Worm (Caenorhabditis elegans) whole organism, young adult: ENCODE measurements around the gene R10E9.2.

Experiments used
- D2030.7 ChIP-seq: fragments of 200-800 bp; sonication (Bioruptor generic); IDR thresholded peaks from 2 replicates; pipeline ENCODE4 v1.3.6; 2022; ENCODE audit warnings: missing genetic modification reagents, missing genetic modification characterization, missing compliant biosample characterization
- F10E7.11 ChIP-seq: sonication (generic microtip); optimal IDR thresholded peaks from 2 replicates; lab custom pipeline; 2017; ENCODE audit warnings: mild to moderate bottlenecking, missing genetic modification characterization, moderate library complexity, missing compliant biosample characterization
- F33H1.4 ChIP-seq: fragments of 200-800 bp; sonication (Bioruptor generic); IDR thresholded peaks from 2 replicates; pipeline ENCODE4 v1.3.6; 2022; ENCODE audit warnings: missing genetic modification reagents, missing genetic modification characterization, missing compliant biosample characterization
- F37B4.10 ChIP-seq: fragments of 200-800 bp; sonication (Bioruptor generic); IDR thresholded peaks from 2 replicates; pipeline ENCODE4 v1.3.6; 2022; ENCODE audit warnings: missing genetic modification characterization, missing compliant biosample characterization
- F55B11.4 ChIP-seq: sonication (generic microtip); optimal IDR thresholded peaks from 2 replicates; lab custom pipeline; 2016; ENCODE audit warnings: missing compliant biosample characterization, missing genetic modification characterization, borderline replicate concordance; ENCODE audit not compliant: insufficient read depth
- K11D2.4 ChIP-seq: fragments of 200-800 bp; sonication (Bioruptor generic); IDR thresholded peaks from 2 replicates; pipeline ENCODE4 v1.3.6; 2022; ENCODE audit warnings: missing genetic modification reagents, missing genetic modification characterization, missing compliant biosample characterization
- Y53G8AR.9 ChIP-seq: fragments of 200-800 bp; sonication (Bioruptor generic); conservative IDR thresholded peaks from 2 replicates; pipeline ENCODE4 v1.3.6; 2022; ENCODE audit warnings: missing genetic modification reagents, missing genetic modification characterization, missing compliant biosample characterization
- Y67H2A.10 ChIP-seq: fragments of 200-800 bp; sonication (Bioruptor generic); conservative IDR thresholded peaks from 2 replicates; pipeline ENCODE4 v1.3.6; 2022; ENCODE audit warnings: missing genetic modification reagents, missing genetic modification characterization, missing compliant biosample characterization
- Y79H2A.3 ChIP-seq: fragments of 200-800 bp; sonication (Bioruptor generic); conservative IDR thresholded peaks from 2 replicates; pipeline ENCODE4 v1.3.6; 2022; ENCODE audit warnings: missing genetic modification reagents, missing genetic modification characterization, missing compliant biosample characterization
- aptf-3 ChIP-seq: fragments of 200-800 bp; sonication (Bioruptor generic); IDR thresholded peaks from 2 replicates; pipeline ENCODE4 v1.3.6; 2022; ENCODE audit warnings: missing genetic modification characterization, missing compliant biosample characterization
- atf-7 ChIP-seq: sonication (generic microtip); optimal IDR thresholded peaks from 2 replicates; lab custom pipeline; 2017; ENCODE audit warnings: mild to moderate bottlenecking, missing genetic modification characterization, missing compliant biosample characterization
- bed-2 ChIP-seq: fragments of 200-800 bp; sonication (Bioruptor generic); IDR thresholded peaks from 2 replicates; pipeline ENCODE4 v1.3.6; 2022; ENCODE audit warnings: missing genetic modification reagents, missing genetic modification characterization, missing compliant biosample characterization
- ccch-3 ChIP-seq: fragments of 200-800 bp; sonication (Bioruptor generic); optimal IDR thresholded peaks from 2 replicates; lab custom pipeline; 2018; ENCODE audit warnings: mild to moderate bottlenecking, missing genetic modification characterization, missing compliant biosample characterization
- cebp-1 ChIP-seq, 2 experiments: fragments of 200-800 bp in 1 of 2; sonication (Bioruptor generic) in 1 of 2; sonication (generic microtip) in 1 of 2; IDR thresholded peaks in 1 of 2; optimal IDR thresholded peaks in 1 of 2; 2 replicates each; pipeline versions ENCODE4 v1.3.6 to Lab custom; 2017 to 2022; ENCODE audit warnings: missing compliant biosample characterization in 2 of 2, missing genetic modification characterization in 2 of 2, mild to moderate bottlenecking in 1 of 2, missing genetic modification reagents in 1 of 2, moderate library complexity in 1 of 2
- cebp-2 ChIP-seq: fragments of 200-800 bp; sonication (Bioruptor generic); IDR thresholded peaks from 2 replicates; pipeline ENCODE4 v1.3.6; 2022; ENCODE audit warnings: missing genetic modification characterization, missing compliant biosample characterization
- ceh-91 ChIP-seq: fragments of 200-800 bp; sonication (Bioruptor generic); IDR thresholded peaks from 2 replicates; pipeline ENCODE4 v1.3.6; 2022; ENCODE audit warnings: missing genetic modification reagents, missing genetic modification characterization, missing compliant biosample characterization
- dox-1 ChIP-seq: fragments of 200-800 bp; sonication (Bioruptor generic); IDR thresholded peaks from 2 replicates; pipeline ENCODE4 v1.3.6; 2022; ENCODE audit warnings: missing genetic modification reagents, missing genetic modification characterization, missing compliant biosample characterization
- dpff-1 ChIP-seq: sonication (generic microtip); optimal IDR thresholded peaks from 2 replicates; lab custom pipeline; 2017; ENCODE audit warnings: mild to moderate bottlenecking, missing genetic modification characterization, missing compliant biosample characterization
- dpl-1 ChIP-seq: fragments of 150-350 bp; optimal IDR thresholded peaks from 2 replicates; lab custom pipeline; 2014; ENCODE audit warnings: missing biosample characterization, missing genetic modification reagents, missing genetic modification characterization
- egl-44 ChIP-seq: fragments of 200-800 bp; sonication (Bioruptor generic); IDR thresholded peaks from 2 replicates; pipeline ENCODE4 v1.3.6; 2022; ENCODE audit warnings: missing genetic modification reagents, missing genetic modification characterization, missing compliant biosample characterization
- him-1 ChIP-seq: sonication (generic microtip); optimal IDR thresholded peaks from 2 replicates; lab custom pipeline; 2016; ENCODE audit warnings: missing genotype, missing genetic modification reagents, missing genetic modification characterization, missing compliant biosample characterization
- hmg-20 ChIP-seq: fragments of 200-800 bp; sonication (Bioruptor generic); IDR thresholded peaks from 2 replicates; pipeline ENCODE4 v1.3.6; 2022; ENCODE audit warnings: missing genetic modification reagents, missing genetic modification characterization, missing compliant biosample characterization
- let-526 ChIP-seq: fragments of 200-800 bp; sonication (Bioruptor generic); IDR thresholded peaks from 2 replicates; pipeline ENCODE4 v1.3.6; 2022; ENCODE audit warnings: missing genetic modification reagents, missing genetic modification characterization, missing compliant biosample characterization
- lin-26 ChIP-seq: fragments of 200-800 bp; sonication (Bioruptor generic); IDR thresholded peaks from 2 replicates; pipeline ENCODE4 v1.3.6; 2022; ENCODE audit warnings: missing genetic modification reagents, missing genetic modification characterization, missing compliant biosample characterization
- lin-35 ChIP-seq, 3 experiments: fragments of 150-350 bp in 2 of 3; sonication (generic microtip) in 1 of 3; optimal IDR thresholded peaks; 2 replicates each; lab custom pipeline; 2014 to 2018; ENCODE audit warnings: missing biosample characterization in 3 of 3, missing genetic modification characterization in 3 of 3, missing genetic modification reagents in 3 of 3
- lin-40 ChIP-seq: sonication (generic microtip); optimal IDR thresholded peaks from 2 replicates; lab custom pipeline; 2016; ENCODE audit warnings: missing genetic modification characterization, mild to moderate bottlenecking, missing compliant biosample characterization, missing genotype, missing genetic modification reagents
- lsl-1 ChIP-seq: fragments of 200-800 bp; sonication (Bioruptor generic); optimal IDR thresholded peaks from 2 replicates; lab custom pipeline; 2018; ENCODE audit warnings: mild to moderate bottlenecking, missing genetic modification characterization, moderate library complexity, missing compliant biosample characterization
- madf-3 ChIP-seq: fragments of 200-800 bp; sonication (Bioruptor generic); IDR thresholded peaks from 2 replicates; pipeline ENCODE4 v1.3.6; 2022; ENCODE audit warnings: missing genetic modification reagents, missing genetic modification characterization, missing compliant biosample characterization
- madf-8 ChIP-seq: fragments of 200-800 bp; sonication (Bioruptor generic); conservative IDR thresholded peaks from 2 replicates; pipeline ENCODE4 v1.3.6; 2022; ENCODE audit warnings: missing genetic modification reagents, missing genetic modification characterization, missing compliant biosample characterization
- mcd-1 ChIP-seq: fragments of 200-800 bp; sonication (Bioruptor generic); IDR thresholded peaks from 2 replicates; pipeline ENCODE4 v1.3.6; 2022; ENCODE audit warnings: missing genetic modification reagents, missing genetic modification characterization, missing compliant biosample characterization
- nfya-2 ChIP-seq: fragments of 200-800 bp; sonication (Bioruptor generic); IDR thresholded peaks from 2 replicates; pipeline ENCODE4 v1.3.6; 2022; ENCODE audit warnings: missing genetic modification reagents, missing genetic modification characterization, missing compliant biosample characterization
- nhr-27 ChIP-seq: fragments of 200-800 bp; sonication (Bioruptor generic); optimal IDR thresholded peaks from 2 replicates; lab custom pipeline; 2018; ENCODE audit warnings: mild to moderate bottlenecking, missing genetic modification characterization, moderate library complexity, missing compliant biosample characterization
- nhr-80 ChIP-seq: sonication (generic microtip); optimal IDR thresholded peaks from 2 replicates; lab custom pipeline; 2016; ENCODE audit warnings: missing genetic modification characterization, missing compliant biosample characterization
- nhr-90 ChIP-seq: sonication (generic microtip); optimal IDR thresholded peaks from 2 replicates; lab custom pipeline; 2016; ENCODE audit warnings: missing genotype, mild to moderate bottlenecking, missing genetic modification characterization, missing compliant biosample characterization
- pbrm-1 ChIP-seq: fragments of 200-800 bp; sonication (Bioruptor generic); IDR thresholded peaks from 2 replicates; pipeline ENCODE4 v1.3.6; 2022; ENCODE audit warnings: missing genetic modification reagents, missing genetic modification characterization, missing compliant biosample characterization
- rcor-1 ChIP-seq: fragments of 200-800 bp; sonication (Bioruptor generic); IDR thresholded peaks from 2 replicates; pipeline ENCODE4 v1.3.6; 2022; ENCODE audit warnings: missing genetic modification reagents, missing genetic modification characterization, missing compliant biosample characterization
- rpc-1 ChIP-seq, 2 experiments: fragments of 150-350 bp in 1 of 2; sonication (generic microtip) in 1 of 2; optimal IDR thresholded peaks; 2 replicates each; lab custom pipeline; 2014 to 2018; ENCODE audit warnings: missing biosample characterization in 1 of 2, missing genetic modification characterization in 1 of 2, missing genetic modification reagents in 1 of 2, missing genotype in 1 of 2
- snpc-1.1 ChIP-seq: sonication (generic microtip); optimal IDR thresholded peaks from 2 replicates; lab custom pipeline; 2017; ENCODE audit warnings: missing genetic modification characterization, mild to moderate bottlenecking, missing compliant biosample characterization, antibody characterized with exemption, moderate library complexity, missing genotype, missing genetic modification reagents; ENCODE audit not compliant: insufficient read depth
- snpc-1.3 ChIP-seq: sonication (generic microtip); optimal IDR thresholded peaks from 2 replicates; lab custom pipeline; 2017; ENCODE audit warnings: missing genetic modification characterization, mild to moderate bottlenecking, missing compliant biosample characterization, antibody characterized with exemption, moderate library complexity, missing genotype, missing genetic modification reagents; ENCODE audit not compliant: insufficient read depth
- sptf-2 ChIP-seq: fragments of 200-800 bp; sonication (Bioruptor generic); optimal IDR thresholded peaks from 2 replicates; lab custom pipeline; 2018; ENCODE audit warnings: mild to moderate bottlenecking, missing genetic modification characterization, missing compliant biosample characterization
- tbx-9 ChIP-seq: sonication (generic microtip); optimal IDR thresholded peaks from 2 replicates; lab custom pipeline; 2016; ENCODE audit warnings: borderline replicate concordance, missing genetic modification characterization, inconsistent platforms, missing compliant biosample characterization
- tlf-1 ChIP-seq: fragments of 200-800 bp; sonication (Bioruptor generic); optimal IDR thresholded peaks from 2 replicates; lab custom pipeline; 2018; ENCODE audit warnings: mild to moderate bottlenecking, missing genetic modification characterization, missing compliant biosample characterization
- unc-130 ChIP-seq: sonication (generic microtip); optimal IDR thresholded peaks from 2 replicates; lab custom pipeline; 2016; ENCODE audit warnings: missing genetic modification reagents, missing genetic modification characterization, missing compliant biosample characterization
- zfh-2 ChIP-seq: fragments of 200-800 bp; sonication (Bioruptor generic); conservative IDR thresholded peaks from 2 replicates; pipeline ENCODE4 v1.3.6; 2022; ENCODE audit warnings: missing genetic modification reagents, missing genetic modification characterization, missing compliant biosample characterization
- ztf-22 ChIP-seq: fragments of 200-800 bp; sonication (Bioruptor generic); optimal IDR thresholded peaks from 2 replicates; lab custom pipeline; 2018; ENCODE audit warnings: mild to moderate bottlenecking, missing genetic modification characterization, moderate library complexity, missing compliant biosample characterization
- ztf-26 ChIP-seq: sonication (generic microtip); optimal IDR thresholded peaks from 2 replicates; lab custom pipeline; 2017; ENCODE audit warnings: missing genetic modification characterization, missing compliant biosample characterization
- ztf-6 ChIP-seq: fragments of 200-800 bp; sonication (Bioruptor generic); IDR thresholded peaks from 2 replicates; pipeline ENCODE4 v1.3.6; 2022; ENCODE audit warnings: missing genetic modification reagents, missing genetic modification characterization, missing compliant biosample characterization

The R10E9.2 gene

ce11 chrIII:4004064-4004580 is 40.0 kb upstream of the R10E9.2 start, which contains the start of gene tif-1A:
TSS of gene tif-1A (minus strand) at chrIII:4004114.
- no peak for TF ChIP-seq nhr-27 (tag; lab: Kevin White, UChicago)
- no peak for TF ChIP-seq Y67H2A.10
- peak; percentile 58; the same call in 1 of the 2 replicates for TF ChIP-seq K11D2.4 (GFP tag; lab: Robert Waterston, UW)
- TF ChIP-seq tlf-1 = peak; percentile 63
- no peak for TF ChIP-seq tbx-9 (tag; lab: Kevin White, UChicago)
- no peak for TF ChIP-seq lin-26 (GFP tag; lab: Robert Waterston, UW)
- TF ChIP-seq ztf-22 (GFP tag; lab: Kevin White, UChicago) = no peak
- TF ChIP-seq rcor-1 (GFP tag; lab: Robert Waterston, UW) = peak; percentile 52; the same call in 1 of the 2 replicates
- TF ChIP-seq F37B4.10 (GFP tag; lab: Robert Waterston, UW) = no peak
- no peak for TF ChIP-seq nfya-2 (GFP tag; lab: Robert Waterston, UW)
- TF ChIP-seq aptf-3 (GFP tag; lab: Robert Waterston, UW) = no peak
- TF ChIP-seq Y79H2A.3 (GFP tag; lab: Robert Waterston, UW) = no peak
- peak; percentile 32 for TF ChIP-seq atf-7 (tag; lab: Kevin White, UChicago)
- peak; percentile 73; the same call in 1 of the 2 replicates for TF ChIP-seq madf-3 (GFP tag; lab: Robert Waterston, UW)
- TF ChIP-seq ceh-91 (GFP tag; lab: Robert Waterston, UW) = peak; percentile 40; the same call in 1 of the 2 replicates
- peak; percentile 48; the same call in 1 of the 2 replicates for TF ChIP-seq madf-8 (GFP tag; lab: Robert Waterston, UW)
- TF ChIP-seq him-1 (tag; lab: Kevin White, UChicago) = peak; percentile 43
- peak; percentile 25 for TF ChIP-seq ztf-26 (tag; lab: Kevin White, UChicago)
- peak; percentile 72 for TF ChIP-seq lsl-1 (GFP tag; lab: Kevin White, UChicago)
- TF ChIP-seq snpc-1.3 (tag; lab: Kevin White, UChicago) = no peak
- TF ChIP-seq pbrm-1 (GFP tag; lab: Robert Waterston, UW) = peak; percentile 82
- no peak for TF ChIP-seq snpc-1.1 (tag; lab: Kevin White, UChicago)
- no peak for TF ChIP-seq let-526
- no peak for TF ChIP-seq unc-130
- TF ChIP-seq dpl-1 (GFP tag; lab: Kevin White, UChicago) = peak; percentile 39
- TF ChIP-seq nhr-80 (tag; lab: Kevin White, UChicago) = peak; percentile 87
- peak; percentile 50 for TF ChIP-seq nhr-90 (tag; lab: Kevin White, UChicago)
- peak; percentile 91 for TF ChIP-seq dox-1 (GFP tag; lab: Robert Waterston, UW)
- TF ChIP-seq dpff-1 = no peak
- peak; percentile 59 for TF ChIP-seq F33H1.4 (GFP tag; lab: Robert Waterston, UW)
- no peak for TF ChIP-seq ztf-6 (GFP tag; lab: Robert Waterston, UW)
- TF ChIP-seq Y53G8AR.9 (GFP tag; lab: Robert Waterston, UW) = peak; percentile 89
- TF ChIP-seq ccch-3 = no peak
- TF ChIP-seq zfh-2 (GFP tag; lab: Robert Waterston, UW) = no peak
- TF ChIP-seq F55B11.4 (tag; lab: Kevin White, UChicago) = no peak
- peak in 1 of 3 experiments; percentile 81 for TF ChIP-seq lin-35 (GFP tag; optimal IDR thresholded peaks at IDR 0.05; lab: Kevin White, UChicago)
- TF ChIP-seq lin-40 (tag; lab: Kevin White, UChicago) = peak; percentile 78
- peak; percentile 65 for TF ChIP-seq D2030.7 (GFP tag; lab: Robert Waterston, UW)
- TF ChIP-seq egl-44 (GFP tag; lab: Robert Waterston, UW) = no peak
- no peak for TF ChIP-seq sptf-2
- TF ChIP-seq cebp-2 (GFP tag; lab: Robert Waterston, UW) = no peak
- no peak for TF ChIP-seq rpc-1 (optimal IDR thresholded peaks at IDR 0.05; lab: Kevin White, UChicago)
- TF ChIP-seq rpc-1 (tag; optimal IDR thresholded peaks at IDR 0.05; lab: Kevin White, UChicago) = no peak
- no peak for TF ChIP-seq bed-2 (GFP tag; lab: Robert Waterston, UW)
- TF ChIP-seq F10E7.11 (tag; lab: Kevin White, UChicago) = no peak
- no peak; the same call in 1 of the 2 replicates for TF ChIP-seq cebp-1 (GFP tag; IDR thresholded peaks at IDR 0.05; lab: Robert Waterston, UW)
- TF ChIP-seq cebp-1 (tag; optimal IDR thresholded peaks at IDR 0.05; lab: Kevin White, UChicago) = peak; percentile 92
- TF ChIP-seq hmg-20 (GFP tag; lab: Robert Waterston, UW) = peak; percentile 54; the same call in 1 of the 2 replicates
- TF ChIP-seq mcd-1 (GFP tag; lab: Robert Waterston, UW) = peak; percentile 83
